Fruit fly (Drosophila melanogaster): ENCODE data around the gene Dyro.
A peak's percentile ranks its signal among the peaks of the same experiment; 100 is the strongest.

Dyro gene

dm6 chr3L:11309743-11310518, 14.2 kb upstream of the Dyro start (continued):
- TF ChIP-seq CG12744 (GFP tag; optimal IDR thresholded peaks at IDR 0.05) (no peak), HmgD (GFP tag; optimal IDR thresholded peaks at IDR 0.05) (no peak), Dbx (GFP tag; IDR thresholded peaks at IDR 0.05) (no peak), CG17568 (GFP tag; optimal IDR thresholded peaks at IDR 0.05) (no peak), zf30C (GFP tag; optimal IDR thresholded peaks at IDR 0.05) (peak; percentile 63), Six4 (GFP tag; optimal IDR thresholded peaks at IDR 0.05) (peak; percentile 36), CG2199 (GFP tag; IDR thresholded peaks at IDR 0.05) (no peak), Side (GFP tag; optimal IDR thresholded peaks at IDR 0.05) (no peak), CG12155 (GFP tag; optimal IDR thresholded peaks at IDR 0.05) (no peak), CkIIα-i1 (GFP tag; IDR thresholded peaks at IDR 0.05) (no peak), maf-S (GFP tag; optimal IDR thresholded peaks at IDR 0.05) (no peak), run (tag; optimal IDR thresholded peaks at IDR 0.05) (no peak), CG6765 (GFP tag; optimal IDR thresholded peaks at IDR 0.05) (no peak), tll (GFP tag; optimal IDR thresholded peaks at IDR 0.05) (no peak), gsb (GFP tag; IDR thresholded peaks at IDR 0.05) (no peak), HLH3B (GFP tag; IDR thresholded peaks at IDR 0.05) (no peak), zen2 (GFP tag; IDR thresholded peaks at IDR 0.05; ENCODE audit: partially characterized antibody) (no peak), chm (GFP tag; IDR thresholded peaks at IDR 0.05) (no peak), Ets97D (GFP tag; optimal IDR thresholded peaks at IDR 0.05) (no peak), CG10321 (GFP tag; IDR thresholded peaks at IDR 0.05) (no peak), nerfin-1 (tag; optimal IDR thresholded peaks at IDR 0.05) (no peak), NFAT (GFP tag; IDR thresholded peaks at IDR 0.05) (peak; percentile 12; the same call in 1 of the 2 replicates), ato (GFP tag; IDR thresholded peaks at IDR 0.05; ENCODE audit: partially characterized antibody) (no peak), CG12104 (GFP tag; optimal IDR thresholded peaks at IDR 0.05) (no peak), Jarid2 (GFP tag; optimal IDR thresholded peaks at IDR 0.05) (no peak), caup (GFP tag; optimal IDR thresholded peaks at IDR 0.05; ENCODE audit: severe bottlenecking) (no peak), MTF-1 (GFP tag; optimal IDR thresholded peaks at IDR 0.05; ENCODE audit: borderline replicate concordance) (no peak), pum (GFP tag; optimal IDR thresholded peaks at IDR 0.05) (no peak), CG18599 (GFP tag; optimal IDR thresholded peaks at IDR 0.05) (peak; percentile 40), CG11085 (GFP tag; IDR thresholded peaks at IDR 0.05) (no peak), CG11695 (GFP tag; IDR thresholded peaks at IDR 0.05) (no peak), CG10267 (tag; optimal IDR thresholded peaks at IDR 0.05) (peak; percentile 54), cg (GFP tag; optimal IDR thresholded peaks at IDR 0.05) (no peak), toy (GFP tag; IDR thresholded peaks at IDR 0.05) (no peak), trem (tag; optimal IDR thresholded peaks at IDR 0.05) (no peak), CG8359 (GFP tag; optimal IDR thresholded peaks at IDR 0.05; ENCODE audit: borderline replicate concordance) (no peak), CG16863 (GFP tag; optimal IDR thresholded peaks at IDR 0.05) (no peak), dm (GFP tag; optimal IDR thresholded peaks at IDR 0.05) (no peak), E2f2 (GFP tag; IDR thresholded peaks at IDR 0.05) (no peak), ken (GFP tag; IDR thresholded peaks at IDR 0.05) (no peak), Pdp1 (GFP tag; optimal IDR thresholded peaks at IDR 0.05) (no peak), fd102C (GFP tag; optimal IDR thresholded peaks at IDR 0.05) (no peak), GATAe (GFP tag; conservative IDR thresholded peaks at IDR 0.05) (no peak), CG16815 (GFP tag; optimal IDR thresholded peaks at IDR 0.05) (peak; percentile 3), sug (tag; optimal IDR thresholded peaks at IDR 0.05) (no peak), pros (GFP tag; optimal IDR thresholded peaks at IDR 0.05) (no peak), sens (GFP tag) (peak; percentile 80), tup (GFP tag; optimal IDR thresholded peaks at IDR 0.05) (no peak), CG18262 (tag; optimal IDR thresholded peaks at IDR 0.05) (peak; percentile 69)

Measured in whole organism, embryonic.